Worm (Caenorhabditis elegans) whole organism, L4/young adult: ENCODE measurements around the gene nra-3.

ENCODE experiments used
- W03F9.2 ChIP-seq: fragments of 150-350 bp; optimal IDR thresholded peaks from 2 replicates; lab custom pipeline; 2014; ENCODE audit warnings: missing biosample characterization, missing genetic modification characterization
- dao-5 ChIP-seq: sonication (generic microtip); optimal IDR thresholded peaks from 2 replicates; lab custom pipeline; 2016; ENCODE audit warnings: missing genotype, missing genetic modification characterization, moderate library complexity, missing compliant biosample characterization
- him-1 ChIP-seq: sonication (generic microtip); optimal IDR thresholded peaks from 2 replicates; lab custom pipeline; 2016; ENCODE audit warnings: missing genotype, missing genetic modification reagents, missing genetic modification characterization, missing compliant biosample characterization

ce11 chrX:9917362-9917761 lies 13.9 kb downstream of the nra-3 start, which contains the start of gene F21G4.6:
- TF ChIP-seq W03F9.2 (tag; lab: Kevin White, UChicago) (no peak), him-1 (tag; lab: Kevin White, UChicago) (no peak), dao-5 (tag; lab: Kevin White, UChicago) (no peak)
